Fruit fly (Drosophila melanogaster): Measurements from ENCODE around the gene CG1275.

Gene CG1275

dm6 chr3L:2253962-2254662 lies 3.1 kb downstream of the CG1275 start (continued):
- no peak for TF ChIP-seq pb (GFP tag; optimal IDR thresholded peaks at IDR 0.05)
- TF ChIP-seq grn (GFP tag; optimal IDR thresholded peaks at IDR 0.05): peak; percentile 24
- peak; percentile 61 for TF ChIP-seq exex (tag; optimal IDR thresholded peaks at IDR 0.05)
- no peak for TF ChIP-seq CG18476 (GFP tag; optimal IDR thresholded peaks at IDR 0.05)
- TF ChIP-seq ERR (GFP tag; optimal IDR thresholded peaks at IDR 0.05): no peak
- TF ChIP-seq CG32772 (GFP tag; IDR thresholded peaks at IDR 0.05): no peak
- TF ChIP-seq Bdp1 (GFP tag; optimal IDR thresholded peaks at IDR 0.05): no peak
- TF ChIP-seq CG7271 (tag; optimal IDR thresholded peaks at IDR 0.05): no peak
- peak; percentile 11 for TF ChIP-seq Hey (tag; optimal IDR thresholded peaks at IDR 0.05)
- no peak for TF ChIP-seq Eip74EF (GFP tag; optimal IDR thresholded peaks at IDR 0.05)
- no peak for TF ChIP-seq crp (GFP tag; optimal IDR thresholded peaks at IDR 0.05)
- no peak for TF ChIP-seq CG6683 (GFP tag; optimal IDR thresholded peaks at IDR 0.05)
- no peak for TF ChIP-seq lola (GFP tag; optimal IDR thresholded peaks at IDR 0.05)
- no peak for TF ChIP-seq ase (GFP tag; IDR thresholded peaks at IDR 0.05)
- TF ChIP-seq chinmo (GFP tag; IDR thresholded peaks at IDR 0.05; ENCODE audit: partially characterized antibody): 0 out of 4 replicates have a peak, but pooled peaks have one; percentile 31
- no peak for TF ChIP-seq sob (GFP tag; IDR thresholded peaks at IDR 0.05)
- peak; percentile 53 for TF ChIP-seq CG13296 (GFP tag; optimal IDR thresholded peaks at IDR 0.05)
- TF ChIP-seq HLH3B (GFP tag; IDR thresholded peaks at IDR 0.05): no peak
- TF ChIP-seq CG3847 (GFP tag; IDR thresholded peaks at IDR 0.05): no peak
- peak; percentile 53 for TF ChIP-seq CG6765 (GFP tag; optimal IDR thresholded peaks at IDR 0.05)
- TF ChIP-seq Sin3A (optimal IDR thresholded peaks at IDR 0.05): no peak
- TF ChIP-seq Adf1 (GFP tag; IDR thresholded peaks at IDR 0.05): 0 out of 2 replicates have a peak, but pooled peaks have one; percentile 6
- no peak for TF ChIP-seq CG11504 (tag; optimal IDR thresholded peaks at IDR 0.05)
- TF ChIP-seq Dad (GFP tag; optimal IDR thresholded peaks at IDR 0.05): no peak
- no peak for TF ChIP-seq D (optimal IDR thresholded peaks at IDR 0.05)
- no peak for TF ChIP-seq D (GFP tag; optimal IDR thresholded peaks at IDR 0.05)
- TF ChIP-seq pnt (GFP tag; optimal IDR thresholded peaks at IDR 0.05): no peak
- no peak for TF ChIP-seq Abd-B (GFP tag; optimal IDR thresholded peaks at IDR 0.05)
- TF ChIP-seq CG8290 (GFP tag; optimal IDR thresholded peaks at IDR 0.05): no peak
- no peak for TF ChIP-seq CG8290 (tag; optimal IDR thresholded peaks at IDR 0.05)
- peak; percentile 8 for TF ChIP-seq schlank (tag; optimal IDR thresholded peaks at IDR 0.05)
- no peak for TF ChIP-seq Dek (tag; optimal IDR thresholded peaks at IDR 0.05)
- no peak for TF ChIP-seq nerfin-1 (tag; optimal IDR thresholded peaks at IDR 0.05)
- no peak for TF ChIP-seq Hr3 (GFP tag; optimal IDR thresholded peaks at IDR 0.05)
- no peak for TF ChIP-seq CG10321 (GFP tag; IDR thresholded peaks at IDR 0.05)
- TF ChIP-seq lmd (GFP tag; IDR thresholded peaks at IDR 0.05): 0 out of 2 replicates have a peak, but pooled peaks have one; percentile 7
- no peak for TF ChIP-seq gsb (GFP tag; IDR thresholded peaks at IDR 0.05)
- TF ChIP-seq ATbp (GFP tag; optimal IDR thresholded peaks at IDR 0.05): peak; percentile 31
- TF ChIP-seq CrebB (tag; optimal IDR thresholded peaks at IDR 0.05): peak; percentile 12
- TF ChIP-seq E2f1 (GFP tag; IDR thresholded peaks at IDR 0.05): no peak
- no peak for TF ChIP-seq Hr51 (GFP tag; optimal IDR thresholded peaks at IDR 0.05)
- no peak for TF ChIP-seq Dip2 (GFP tag; IDR thresholded peaks at IDR 0.05)
- no peak for TF ChIP-seq CG7357 (GFP tag; IDR thresholded peaks at IDR 0.05)
- TF ChIP-seq kay (GFP tag; optimal IDR thresholded peaks at IDR 0.05): no peak
- no peak for TF ChIP-seq CG10565 (GFP tag; optimal IDR thresholded peaks at IDR 0.05)
- TF ChIP-seq CG3838 (GFP tag; optimal IDR thresholded peaks at IDR 0.05): no peak
- no peak for TF ChIP-seq CG15601 (tag; optimal IDR thresholded peaks at IDR 0.05)
- TF ChIP-seq CG9727 (GFP tag; optimal IDR thresholded peaks at IDR 0.05): no peak
- no peak for TF ChIP-seq CG1602 (GFP tag; optimal IDR thresholded peaks at IDR 0.05)
- no peak for TF ChIP-seq CG1832 (GFP tag; optimal IDR thresholded peaks at IDR 0.05)
- no peak for TF ChIP-seq luna (GFP tag; optimal IDR thresholded peaks at IDR 0.05)
